Worm (Caenorhabditis elegans): ENCODE data around the gene T12A7.6.

Gene T12A7.6

DNA sequence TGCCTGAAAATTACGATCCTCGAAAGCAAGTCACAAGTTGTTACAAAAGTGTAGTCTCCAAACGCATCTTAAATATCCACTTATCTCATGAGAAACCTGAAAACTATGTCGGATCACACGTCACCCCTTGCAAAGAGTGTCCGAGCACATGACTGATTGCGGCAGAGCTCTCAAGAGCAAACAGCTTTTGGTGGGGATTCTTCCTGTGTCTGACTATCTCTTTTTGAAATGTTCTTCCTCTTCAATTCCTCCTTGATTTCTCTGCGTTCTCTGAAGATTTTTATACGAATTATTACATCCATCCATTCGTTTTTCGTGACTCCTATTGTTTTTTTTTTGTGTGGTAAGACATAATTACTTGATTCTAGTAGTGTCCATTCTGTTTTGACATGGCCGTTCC lies at the start of gene T12A7.6:
T12A7.6 (plus strand) TSS at position 369 of the 400 bp plus-strand sequence.
- no peak for TF ChIP-seq hnd-1 (tag; optimal IDR thresholded peaks at IDR 0.05)

DNA sequence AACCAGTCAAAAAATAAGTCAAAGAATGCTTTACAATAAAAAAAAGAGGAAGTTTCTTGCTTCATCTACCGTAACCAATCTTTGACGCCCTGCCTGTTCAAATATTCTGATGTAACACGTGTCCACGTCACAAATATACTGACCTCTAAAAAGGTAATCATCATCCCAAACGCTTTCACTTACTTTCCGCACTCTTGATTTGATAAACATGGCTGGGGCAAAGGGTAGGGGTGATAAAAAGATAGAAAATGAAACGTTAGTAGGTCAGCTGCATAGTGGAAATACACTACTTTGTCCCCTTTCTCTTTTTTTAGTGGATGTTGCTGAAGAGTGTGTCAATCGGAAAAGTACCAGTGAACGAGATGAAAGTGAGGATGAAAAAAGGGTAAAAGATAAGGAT lies 48.9 kb upstream of the T12A7.6 start:
- TF ChIP-seq ets-7 (tag; optimal IDR thresholded peaks at IDR 0.05) (no peak), hnd-1 (tag; optimal IDR thresholded peaks at IDR 0.05) (no peak), tbx-37 (GFP tag; conservative IDR thresholded peaks at IDR 0.05) (no peak), pes-1 (GFP tag; IDR thresholded peaks at IDR 0.05) (no peak), hmg-4 (GFP tag; optimal IDR thresholded peaks at IDR 0.05) (no peak), hmbx-1 (tag; optimal IDR thresholded peaks at IDR 0.05) (no peak), tbx-11 (GFP tag; IDR thresholded peaks at IDR 0.05) (no peak), aly-1 (tag; optimal IDR thresholded peaks at IDR 0.05) (no peak), ceh-36 (tag; optimal IDR thresholded peaks at IDR 0.05) (no peak), B0310.2 (tag; optimal IDR thresholded peaks at IDR 0.05) (no peak), ama-1 (optimal IDR thresholded peaks at IDR 0.05) (no peak), scrt-1 (GFP tag; IDR thresholded peaks at IDR 0.05) (no peak), sea-1 (GFP tag; conservative IDR thresholded peaks at IDR 0.05) (no peak), tra-4 (tag; optimal IDR thresholded peaks at IDR 0.05) (no peak), ceh-13 (GFP tag; optimal IDR thresholded peaks at IDR 0.05) (no peak), flt-1 (GFP tag; IDR thresholded peaks at IDR 0.05) (no peak), F13C5.2 (tag; optimal IDR thresholded peaks at IDR 0.05) (no peak)

- no peak for TF ChIP-seq pes-1 (GFP tag; IDR thresholded peaks at IDR 0.05)
- TF ChIP-seq ceh-13 (GFP tag; optimal IDR thresholded peaks at IDR 0.05): no peak
- no peak for TF ChIP-seq ets-7 (tag; optimal IDR thresholded peaks at IDR 0.05)
- no peak for TF ChIP-seq hmbx-1 (tag; optimal IDR thresholded peaks at IDR 0.05)
- no peak for TF ChIP-seq ceh-36 (tag; optimal IDR thresholded peaks at IDR 0.05)
These were observed 48.3 kb upstream of the T12A7.6 start, which contains the start of gene dpy-20 for ce11 chrIV:11700752-11701151. Gene dpy-20 (minus strand): TSS chrIV:11700852.

- TF ChIP-seq hmg-4 (GFP tag; optimal IDR thresholded peaks at IDR 0.05) (no peak), ets-7 (tag; optimal IDR thresholded peaks at IDR 0.05) (no peak), tra-4 (tag; optimal IDR thresholded peaks at IDR 0.05) (no peak), ceh-13 (GFP tag; optimal IDR thresholded peaks at IDR 0.05) (no peak), pes-1 (GFP tag; IDR thresholded peaks at IDR 0.05) (no peak), ama-1 (optimal IDR thresholded peaks at IDR 0.05) (no peak), flt-1 (GFP tag; IDR thresholded peaks at IDR 0.05) (no peak), tbx-11 (GFP tag; IDR thresholded peaks at IDR 0.05) (no peak), hnd-1 (tag; optimal IDR thresholded peaks at IDR 0.05) (no peak), B0310.2 (tag; optimal IDR thresholded peaks at IDR 0.05) (no peak), F13C5.2 (tag; optimal IDR thresholded peaks at IDR 0.05) (no peak), sea-1 (GFP tag; conservative IDR thresholded peaks at IDR 0.05) (no peak), tbx-37 (GFP tag; conservative IDR thresholded peaks at IDR 0.05) (no peak), hmbx-1 (tag; optimal IDR thresholded peaks at IDR 0.05) (no peak), aly-1 (tag; optimal IDR thresholded peaks at IDR 0.05) (no peak), ceh-36 (tag; optimal IDR thresholded peaks at IDR 0.05) (no peak), scrt-1 (GFP tag; IDR thresholded peaks at IDR 0.05) (no peak)
These were observed 47.1 kb upstream of the T12A7.6 start for ce11 chrIV:11701878-11702277.

DNA sequence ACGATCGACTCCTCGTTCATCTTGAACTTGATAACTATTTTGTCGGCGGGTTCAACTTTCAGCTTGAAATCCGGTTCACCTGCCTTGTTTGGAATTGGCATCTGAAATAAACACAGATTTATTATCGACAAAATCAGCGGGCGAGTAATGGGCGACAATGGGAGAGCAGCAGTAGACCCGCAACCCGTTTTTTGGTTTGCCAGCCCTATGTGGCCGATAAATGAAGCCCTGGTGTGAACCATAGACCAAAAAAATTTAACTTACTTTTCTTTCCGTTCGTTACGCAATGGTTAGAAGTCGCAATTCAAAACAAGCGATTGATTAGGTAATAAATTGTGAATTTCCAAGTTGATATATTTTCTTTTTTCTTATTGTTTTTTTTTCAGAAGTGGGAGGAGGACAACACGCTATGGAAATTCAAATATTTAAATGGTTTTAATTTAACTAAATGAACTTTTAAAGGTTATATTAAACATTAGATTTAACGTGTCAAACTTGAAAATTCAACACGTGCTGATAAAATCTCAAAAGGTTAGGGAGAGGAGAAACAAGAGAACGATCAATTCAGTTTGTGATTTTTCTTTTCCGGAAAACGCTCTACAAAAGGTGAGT lies 45.2 kb upstream of the T12A7.6 start, which contains the start of the genes T22B3.3 and alg-3:
T22B3.3 (minus strand) TSS at position 101 of the 612 bp plus-strand sequence.
alg-3 (plus strand) TSS at position 562 of the 612 bp plus-strand sequence.
- TF ChIP-seq hmg-4 (GFP tag; optimal IDR thresholded peaks at IDR 0.05): no peak
- TF ChIP-seq ceh-36 (tag; optimal IDR thresholded peaks at IDR 0.05): no peak
- no peak for TF ChIP-seq B0310.2 (tag; optimal IDR thresholded peaks at IDR 0.05)
- TF ChIP-seq tbx-37 (GFP tag; conservative IDR thresholded peaks at IDR 0.05): no peak
- no peak for TF ChIP-seq hmbx-1 (tag; optimal IDR thresholded peaks at IDR 0.05)
- TF ChIP-seq sea-1 (GFP tag; conservative IDR thresholded peaks at IDR 0.05): no peak
- no peak for TF ChIP-seq ceh-13 (GFP tag; optimal IDR thresholded peaks at IDR 0.05)
- no peak for TF ChIP-seq hnd-1 (tag; optimal IDR thresholded peaks at IDR 0.05)
- TF ChIP-seq ama-1 (optimal IDR thresholded peaks at IDR 0.05): no peak
- TF ChIP-seq ets-7 (tag; optimal IDR thresholded peaks at IDR 0.05): no peak
- TF ChIP-seq aly-1 (tag; optimal IDR thresholded peaks at IDR 0.05): no peak
- TF ChIP-seq tbx-11 (GFP tag; IDR thresholded peaks at IDR 0.05): no peak
- no peak for TF ChIP-seq F13C5.2 (tag; optimal IDR thresholded peaks at IDR 0.05)
- no peak for TF ChIP-seq tra-4 (tag; optimal IDR thresholded peaks at IDR 0.05)
- TF ChIP-seq flt-1 (GFP tag; IDR thresholded peaks at IDR 0.05): no peak

DNA sequence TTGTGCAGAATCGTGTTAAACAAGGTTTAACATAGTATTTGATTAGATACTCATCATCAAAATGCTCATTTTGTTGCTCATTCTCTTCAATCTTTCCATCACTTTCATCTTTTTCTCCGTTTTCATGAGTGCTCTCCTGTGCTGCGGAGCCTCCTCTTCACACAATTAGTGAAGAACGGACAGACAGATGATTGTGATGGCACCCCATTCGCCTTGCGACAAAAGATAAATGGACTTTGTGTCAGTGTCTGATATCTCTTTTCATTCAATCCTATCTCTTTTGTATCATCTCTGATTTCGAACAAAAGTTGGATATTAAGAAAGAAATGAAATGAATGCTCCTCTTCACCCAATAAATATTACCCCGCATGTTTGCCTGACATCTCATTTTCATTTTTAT lies 38.7 kb upstream of the T12A7.6 start:
- no peak for TF ChIP-seq tbx-11 (GFP tag; IDR thresholded peaks at IDR 0.05)
- no peak for TF ChIP-seq scrt-1 (GFP tag; IDR thresholded peaks at IDR 0.05)
- no peak for TF ChIP-seq hmbx-1 (tag; optimal IDR thresholded peaks at IDR 0.05)
- no peak for TF ChIP-seq tbx-37 (GFP tag; conservative IDR thresholded peaks at IDR 0.05)
- no peak for TF ChIP-seq hmg-4 (GFP tag; optimal IDR thresholded peaks at IDR 0.05)
- no peak for TF ChIP-seq pes-1 (GFP tag; IDR thresholded peaks at IDR 0.05)
- TF ChIP-seq aly-1 (tag; optimal IDR thresholded peaks at IDR 0.05): no peak
- TF ChIP-seq hnd-1 (tag; optimal IDR thresholded peaks at IDR 0.05): no peak
- no peak for TF ChIP-seq tra-4 (tag; optimal IDR thresholded peaks at IDR 0.05)
- no peak for TF ChIP-seq ets-7 (tag; optimal IDR thresholded peaks at IDR 0.05)

- TF ChIP-seq sea-1 (GFP tag; conservative IDR thresholded peaks at IDR 0.05): no peak
These were observed 35.7 kb upstream of the T12A7.6 start for ce11 chrIV:11713289-11713688.

ce11 chrIV:11714739-11715138 lies 34.3 kb upstream of the T12A7.6 start, which contains the start of gene magi-1:
Gene magi-1 (plus strand): TSS chrIV:11715039.
- TF ChIP-seq hnd-1 (tag; optimal IDR thresholded peaks at IDR 0.05) (no peak), ceh-36 (tag; optimal IDR thresholded peaks at IDR 0.05) (no peak), hmbx-1 (tag; optimal IDR thresholded peaks at IDR 0.05) (no peak), tra-4 (tag; optimal IDR thresholded peaks at IDR 0.05) (no peak), scrt-1 (GFP tag; IDR thresholded peaks at IDR 0.05) (no peak), flt-1 (GFP tag; IDR thresholded peaks at IDR 0.05) (no peak), tbx-37 (GFP tag; conservative IDR thresholded peaks at IDR 0.05) (no peak), B0310.2 (tag; optimal IDR thresholded peaks at IDR 0.05) (no peak), ets-7 (tag; optimal IDR thresholded peaks at IDR 0.05) (no peak), F13C5.2 (tag; optimal IDR thresholded peaks at IDR 0.05) (no peak), aly-1 (tag; optimal IDR thresholded peaks at IDR 0.05) (no peak), sea-1 (GFP tag; conservative IDR thresholded peaks at IDR 0.05) (no peak), pes-1 (GFP tag; IDR thresholded peaks at IDR 0.05) (no peak), ceh-13 (GFP tag; optimal IDR thresholded peaks at IDR 0.05) (no peak), ama-1 (optimal IDR thresholded peaks at IDR 0.05) (no peak), tbx-11 (GFP tag; IDR thresholded peaks at IDR 0.05) (no peak), hmg-4 (GFP tag; optimal IDR thresholded peaks at IDR 0.05) (no peak)
